Fruit fly (Drosophila melanogaster) whole organism, embryonic: Measurements from ENCODE around the gene CG5665.

Experiments
- Ada2b ChIP-seq: fragments of 200-800 bp; sonication (Bioruptor generic); IDR thresholded peaks from 2 replicates; pipeline ENCODE4 v1.3.6; 2022; ENCODE audit warnings: missing biosample characterization, missing genetic modification characterization
- B-H2 ChIP-seq: fragments of 200-800 bp; sonication (Bioruptor generic); optimal IDR thresholded peaks from 2 replicates; lab custom pipeline; 2018; ENCODE audit warnings: missing biosample characterization, mild to moderate bottlenecking, missing genetic modification characterization
- C15 ChIP-seq: fragments of 200-800 bp; sonication (Bioruptor generic); IDR thresholded peaks from 3 replicates; pipeline ENCODE4 v1.3.6; 2022; ENCODE audit warnings: missing biosample characterization, missing genetic modification characterization
- CG10979 ChIP-seq: fragments of 200-800 bp; sonication (Bioruptor generic); optimal IDR thresholded peaks from 2 replicates; lab custom pipeline; 2018; ENCODE audit warnings: missing biosample characterization, mild to moderate bottlenecking, missing genetic modification characterization, moderate library complexity
- CG11093 ChIP-seq: fragments of 200-800 bp; sonication (Bioruptor generic); IDR thresholded peaks from 3 replicates; pipeline ENCODE4 v1.3.6; 2022; ENCODE audit warnings: missing biosample characterization, missing genetic modification characterization
- CG1233 ChIP-seq: fragments of 200-800 bp; sonication (Bioruptor generic); optimal IDR thresholded peaks from 4 replicates; lab custom pipeline; 2018; ENCODE audit warnings: missing biosample characterization, mild to moderate bottlenecking, missing genetic modification characterization
- CG13123 ChIP-seq: fragments of 200-800 bp; sonication (Bioruptor generic); optimal IDR thresholded peaks from 2 replicates; lab custom pipeline; 2016; ENCODE audit warnings: missing biosample characterization, missing genetic modification characterization
- CG14050 ChIP-seq: fragments of 200-800 bp; sonication (Bioruptor generic); IDR thresholded peaks from 3 replicates; pipeline ENCODE4 v1.3.6; 2022; ENCODE audit warnings: missing biosample characterization, missing genetic modification characterization
- CG2875 ChIP-seq: fragments of 200-800 bp; sonication (Bioruptor generic); optimal IDR thresholded peaks from 2 replicates; lab custom pipeline; 2017; ENCODE audit warnings: missing biosample characterization, mild to moderate bottlenecking, missing genetic modification characterization, missing genetic modification reagents
- CG31224 ChIP-seq: fragments of 200-800 bp; sonication (Bioruptor generic); IDR thresholded peaks from 2 replicates; pipeline ENCODE4 v1.3.6; 2022; ENCODE audit warnings: missing biosample characterization, missing genetic modification characterization
- CG32772 ChIP-seq: fragments of 200-800 bp; sonication (Bioruptor generic); IDR thresholded peaks from 2 replicates; pipeline ENCODE4 v1.3.6; 2022; ENCODE audit warnings: missing biosample characterization, missing genetic modification characterization
- CG4328 ChIP-seq: fragments of 200-800 bp; sonication (Bioruptor generic); optimal IDR thresholded peaks from 3 replicates; lab custom pipeline; 2017; ENCODE audit warnings: missing biosample characterization, missing genetic modification reagents, missing genetic modification characterization
- CG5245 ChIP-seq: fragments of 200-800 bp; sonication (Bioruptor generic); optimal IDR thresholded peaks from 3 replicates; lab custom pipeline; 2016; ENCODE audit warnings: missing biosample characterization, missing genetic modification characterization
- CG6272 ChIP-seq: fragments of 200-800 bp; sonication (Bioruptor generic); IDR thresholded peaks from 2 replicates; pipeline ENCODE4 v1.3.6; 2022; ENCODE audit warnings: missing biosample characterization, missing genetic modification characterization
- CG8765 ChIP-seq: fragments of 200-800 bp; sonication (Bioruptor generic); IDR thresholded peaks from 2 replicates; pipeline ENCODE4 v1.3.6; 2022; ENCODE audit warnings: missing biosample characterization, missing genetic modification characterization
- Chrac-16 ChIP-seq: fragments of 200-800 bp; sonication (Bioruptor generic); optimal IDR thresholded peaks from 3 replicates; lab custom pipeline; 2016; ENCODE audit warnings: missing biosample characterization, missing genetic modification characterization
- CkIIα-i1 ChIP-seq: fragments of 200-800 bp; sonication (Bioruptor generic); IDR thresholded peaks from 2 replicates; pipeline ENCODE4 v1.3.6; 2022; ENCODE audit warnings: missing biosample characterization, missing genetic modification characterization
- D ChIP-seq, 2 experiments: fragments of 200-800 bp in 1 of 2; fragments of >200 bp in 1 of 2; sonication (Bioruptor generic) in 1 of 2; optimal IDR thresholded peaks; 2 replicates in 1 of 2; 3 replicates in 1 of 2; lab custom pipeline; 2017; ENCODE audit warnings: mild to moderate bottlenecking in 1 of 2, missing biosample characterization in 1 of 2, missing genetic modification characterization in 1 of 2, missing genetic modification reagents in 1 of 2
- Dip2 ChIP-seq: fragments of 200-800 bp; sonication (Bioruptor generic); IDR thresholded peaks from 2 replicates; pipeline ENCODE4 v1.3.6; 2022; ENCODE audit warnings: missing biosample characterization, missing genetic modification characterization
- ERR ChIP-seq: fragments of 200-800 bp; sonication (Bioruptor generic); optimal IDR thresholded peaks from 2 replicates; lab custom pipeline; 2016; ENCODE audit warnings: missing biosample characterization, missing genetic modification characterization
- H2.0 ChIP-seq: fragments of 200-800 bp; sonication (Bioruptor generic); IDR thresholded peaks from 2 replicates; pipeline ENCODE4 v1.3.6; 2022; ENCODE audit warnings: missing biosample characterization, missing genetic modification characterization
- HLH4C ChIP-seq: fragments of 200-800 bp; sonication (Bioruptor generic); IDR thresholded peaks from 3 replicates; pipeline ENCODE4 v1.3.6; 2022; ENCODE audit warnings: missing biosample characterization, missing genetic modification characterization; ENCODE audit not compliant: partially characterized antibody
- HmgD ChIP-seq: fragments of 200-800 bp; sonication (Bioruptor generic); optimal IDR thresholded peaks from 3 replicates; lab custom pipeline; 2016; ENCODE audit warnings: missing biosample characterization, missing genetic modification characterization
- Hmx ChIP-seq: fragments of 200-800 bp; sonication (Bioruptor generic); optimal IDR thresholded peaks from 2 replicates; lab custom pipeline; 2016; ENCODE audit warnings: missing biosample characterization, missing genetic modification characterization
- Hr78 ChIP-seq, 2 experiments: fragments of 200-800 bp in 1 of 2; fragments of >200 bp in 1 of 2; sonication (Bioruptor generic) in 1 of 2; optimal IDR thresholded peaks; 2 replicates each; lab custom pipeline; 2017 to 2019; ENCODE audit warnings: missing biosample characterization in 2 of 2, missing genetic modification characterization in 2 of 2, mild to moderate bottlenecking in 1 of 2, moderate library complexity in 1 of 2
- Nf-YA ChIP-seq: fragments of 200-800 bp; sonication (Bioruptor generic); IDR thresholded peaks from 2 replicates; pipeline ENCODE4 v1.3.6; 2022; ENCODE audit warnings: missing biosample characterization, missing genetic modification characterization
- Rx ChIP-seq: fragments of 200-800 bp; sonication (Bioruptor generic); IDR thresholded peaks from 2 replicates; pipeline ENCODE4 v1.3.6; 2022; ENCODE audit warnings: missing biosample characterization, missing genetic modification characterization
- Stat92E ChIP-seq, 3 experiments: fragments of >200 bp in 2 of 3; fragments of 200-800 bp in 1 of 3; sonication (Bioruptor generic) in 1 of 3; optimal IDR thresholded peaks; 2 replicates each; lab custom pipeline; 2017 to 2019; ENCODE audit warnings: missing biosample characterization in 3 of 3, missing genetic modification characterization in 3 of 3, mild to moderate bottlenecking in 1 of 3, moderate library complexity in 1 of 3
- Taf1 ChIP-seq: fragments of 200-800 bp; sonication (Bioruptor generic); IDR thresholded peaks from 2 replicates; pipeline ENCODE4 v1.3.6; 2022; ENCODE audit warnings: missing biosample characterization, missing genetic modification characterization
- Tbp ChIP-seq: fragments of >200 bp; optimal IDR thresholded peaks from 2 replicates; lab custom pipeline; 2018; ENCODE audit warnings: missing biosample characterization, missing genetic modification characterization
- Xrp1 ChIP-seq: fragments of 200-800 bp; sonication (Bioruptor generic); IDR thresholded peaks from 2 replicates; pipeline ENCODE4 v1.3.6; 2022; ENCODE audit warnings: missing biosample characterization, missing genetic modification characterization
- ab ChIP-seq: fragments of 200-800 bp; sonication (Bioruptor generic); optimal IDR thresholded peaks from 2 replicates; lab custom pipeline; 2016; ENCODE audit warnings: missing biosample characterization, missing genetic modification characterization
- ap ChIP-seq: fragments of 200-800 bp; sonication (Bioruptor generic); IDR thresholded peaks from 2 replicates; pipeline ENCODE4 v1.3.6; 2022; ENCODE audit warnings: missing biosample characterization, missing genetic modification characterization
- btn ChIP-seq: fragments of 200-800 bp; sonication (Bioruptor generic); optimal IDR thresholded peaks from 2 replicates; lab custom pipeline; 2016; ENCODE audit warnings: missing biosample characterization, missing genetic modification characterization
- ewg ChIP-seq: fragments of 200-800 bp; sonication (Bioruptor generic); optimal IDR thresholded peaks from 3 replicates; lab custom pipeline; 2017; ENCODE audit warnings: mild to moderate bottlenecking, missing biosample characterization, missing genetic modification reagents, missing genetic modification characterization
- gcm ChIP-seq: fragments of 200-800 bp; sonication (Bioruptor generic); optimal IDR thresholded peaks from 2 replicates; lab custom pipeline; 2019; ENCODE audit warnings: missing biosample characterization, mild to moderate bottlenecking, missing genetic modification characterization, moderate library complexity
- gcm2 ChIP-seq: fragments of 200-800 bp; sonication (Bioruptor generic); optimal IDR thresholded peaks from 2 replicates; lab custom pipeline; 2016; ENCODE audit warnings: missing biosample characterization, missing genetic modification characterization
- knrl ChIP-seq: fragments of 200-800 bp; sonication (Bioruptor generic); IDR thresholded peaks from 3 replicates; pipeline ENCODE4 v1.3.6; 2022; ENCODE audit warnings: missing biosample characterization, missing genetic modification characterization; ENCODE audit not compliant: partially characterized antibody
- lbe ChIP-seq: fragments of 200-800 bp; sonication (Bioruptor generic); optimal IDR thresholded peaks from 2 replicates; lab custom pipeline; 2016; ENCODE audit warnings: missing biosample characterization, mild to moderate bottlenecking, missing genetic modification characterization
- lilli ChIP-seq: fragments of 200-800 bp; sonication (Bioruptor generic); optimal IDR thresholded peaks from 3 replicates; lab custom pipeline; 2016; ENCODE audit warnings: missing biosample characterization, missing genetic modification characterization
- p53 ChIP-seq: fragments of 200-800 bp; sonication (Bioruptor generic); optimal IDR thresholded peaks from 2 replicates; lab custom pipeline; 2016; ENCODE audit warnings: missing biosample characterization, missing genetic modification characterization
- pzg ChIP-seq: fragments of 200-800 bp; sonication (Bioruptor generic); optimal IDR thresholded peaks from 3 replicates; lab custom pipeline; 2018; ENCODE audit warnings: missing biosample characterization, mild to moderate bottlenecking, missing genetic modification characterization, moderate library complexity
- schlank ChIP-seq: fragments of 200-800 bp; sonication (Bioruptor generic); optimal IDR thresholded peaks from 2 replicates; lab custom pipeline; 2018; ENCODE audit warnings: missing biosample characterization, mild to moderate bottlenecking, missing genetic modification characterization
- seq ChIP-seq: fragments of 200-800 bp; sonication (Bioruptor generic); IDR thresholded peaks from 2 replicates; pipeline ENCODE4 v1.3.6; 2022; ENCODE audit warnings: missing biosample characterization, missing genetic modification characterization
- sisA ChIP-seq: fragments of 200-800 bp; sonication (Bioruptor generic); IDR thresholded peaks from 2 replicates; pipeline ENCODE4 v1.3.6; 2022; ENCODE audit warnings: missing biosample characterization, missing genetic modification characterization
- slbo ChIP-seq: fragments of 200-800 bp; sonication (Bioruptor generic); IDR thresholded peaks from 2 replicates; pipeline ENCODE4 v1.3.6; 2022; ENCODE audit warnings: missing biosample characterization, missing genetic modification characterization
- tna ChIP-seq: fragments of 200-800 bp; sonication (Bioruptor generic); IDR thresholded peaks from 2 replicates; pipeline ENCODE4 v1.3.6; 2022; ENCODE audit warnings: missing biosample characterization, missing genetic modification characterization; ENCODE audit not compliant: partially characterized antibody
- twi ChIP-seq: fragments of 200-800 bp; optimal IDR thresholded peaks from 2 replicates; lab custom pipeline; 2019; ENCODE audit warnings: missing biosample characterization, mild to moderate bottlenecking, missing genetic modification characterization, moderate library complexity
- unpg ChIP-seq: fragments of 200-800 bp; sonication (Bioruptor generic); optimal IDR thresholded peaks from 3 replicates; lab custom pipeline; 2018; ENCODE audit warnings: missing biosample characterization, mild to moderate bottlenecking, missing genetic modification characterization, moderate library complexity
- usp ChIP-seq: fragments of >200 bp; optimal IDR thresholded peaks from 2 replicates; lab custom pipeline; 2017; ENCODE audit warnings: missing biosample characterization, missing genetic modification characterization

Gene CG5665

DNA sequence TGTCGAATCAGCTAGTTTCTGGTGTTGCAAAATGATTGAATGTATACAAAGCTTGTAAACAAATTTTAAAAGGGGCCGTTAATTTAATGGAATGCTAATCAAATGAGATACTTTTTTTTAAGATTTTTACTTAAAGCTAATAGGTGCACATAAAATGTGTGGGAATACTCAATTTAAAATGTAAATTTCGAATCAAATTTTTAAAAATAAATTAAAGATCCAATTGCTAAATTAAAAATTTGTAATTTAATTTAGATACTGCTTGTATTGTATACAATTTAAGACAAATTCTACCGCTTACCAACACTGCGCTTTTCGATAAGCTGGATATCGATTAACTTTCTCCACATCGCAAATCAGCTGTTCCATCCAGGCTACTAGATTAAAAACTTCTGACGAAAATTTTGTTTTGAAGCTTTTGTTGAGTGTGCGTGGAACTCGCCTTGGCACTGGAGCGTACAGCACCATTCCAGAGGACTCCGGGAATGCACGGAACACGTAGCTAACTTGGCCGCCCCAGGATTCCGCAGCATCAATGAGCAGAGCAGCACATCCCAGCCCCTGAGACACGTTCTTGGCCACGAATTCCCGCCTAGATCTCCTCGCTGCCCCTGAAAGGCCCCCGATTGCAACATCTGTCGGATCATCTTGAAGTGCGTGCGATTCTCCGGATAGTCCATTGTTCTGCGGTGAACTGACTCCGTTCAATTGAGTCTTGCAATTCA, 25.9 kb downstream of the CG5665 start, which contains the start of the genes CG5498 and fbl (continued):
- TF ChIP-seq CG5245 (peak; percentile 56), p53 (GFP tag; lab: Kevin White, UChicago) (no peak), Rx (no peak), Hr78 (GFP tag; optimal IDR thresholded peaks at IDR 0.05; lab: Kevin White, UChicago) (peak in 1 of 2 experiments; percentile 0), lilli (GFP tag; lab: Kevin White, UChicago) (peak; percentile 83), ap (GFP tag; lab: Robert Waterston, UW) (no peak), CG4328 (GFP tag; lab: Kevin White, UChicago) (peak; percentile 30), gcm (GFP tag; lab: Kevin White, UChicago) (peak; percentile 41), slbo (GFP tag; lab: Robert Waterston, UW) (peak; percentile 63; the same call in 1 of the 2 replicates), sisA (no peak), Hmx (GFP tag; lab: Kevin White, UChicago) (peak; percentile 11), CG2875 (GFP tag; lab: Kevin White, UChicago) (no peak), Taf1 (GFP tag; lab: Robert Waterston, UW) (no peak), ab (no peak), Nf-YA (GFP tag; lab: Robert Waterston, UW) (no peak), gcm2 (no peak), CG32772 (0 out of 2 replicates have a peak, but pooled peaks have one; percentile 22), Dip2 (no peak), CG13123 (GFP tag; lab: Kevin White, UChicago) (peak; percentile 36), CG14050 (GFP tag; lab: Robert Waterston, UW) (no peak), twi (tag; lab: Kevin White, UChicago) (peak; percentile 19), CG1233 (GFP tag; lab: Kevin White, UChicago) (peak; percentile 17), Xrp1 (peak; percentile 54; the same call in 1 of the 2 replicates), D (optimal IDR thresholded peaks at IDR 0.05; lab: Kevin White, UChicago) (no peak), D (GFP tag; optimal IDR thresholded peaks at IDR 0.05; lab: Kevin White, UChicago) (peak; percentile 41), HLH4C (GFP tag; lab: Robert Waterston, UW) (no peak), B-H2 (peak; percentile 70), HmgD (GFP tag; lab: Kevin White, UChicago) (no peak), CG6272 (no peak), Tbp (no peak), Ada2b (GFP tag; lab: Robert Waterston, UW) (no peak), Stat92E (GFP tag; optimal IDR thresholded peaks at IDR 0.05; lab: Kevin White, UChicago) (no peak), unpg (GFP tag; lab: Kevin White, UChicago) (peak; percentile 65), CkIIα-i1 (GFP tag; lab: Robert Waterston, UW) (no peak), seq (no peak), CG11093 (no peak), H2.0 (GFP tag; lab: Robert Waterston, UW) (no peak), Chrac-16 (peak; percentile 64), lbe (GFP tag; lab: Kevin White, UChicago) (peak; percentile 71), CG31224 (no peak), CG10979 (tag; lab: Kevin White, UChicago) (peak; percentile 52), pzg (GFP tag; lab: Kevin White, UChicago) (peak; percentile 33), ERR (GFP tag; lab: Kevin White, UChicago) (peak; percentile 40), schlank (no peak), tna (GFP tag; lab: Robert Waterston, UW) (0 out of 2 replicates have a peak, but pooled peaks have one; percentile 42), CG8765 (no peak), C15 (no peak), usp (no peak), ewg (GFP tag; lab: Kevin White, UChicago) (peak; percentile 29), knrl (GFP tag; lab: Robert Waterston, UW) (no peak), btn (GFP tag; lab: Kevin White, UChicago) (no peak)
